Worm (Caenorhabditis elegans) whole organism, young adult: ENCODE results near the gene srz-54.

ENCODE experiments used
- B0336.3 ChIP-seq: fragments of 200-800 bp; sonication (Bioruptor generic); IDR thresholded peaks from 2 replicates; pipeline ENCODE4 v1.3.6; 2022; ENCODE audit warnings: missing genetic modification characterization, missing compliant biosample characterization
- F49E8.2 ChIP-seq: sonication (generic microtip); optimal IDR thresholded peaks from 3 replicates; lab custom pipeline; 2017; ENCODE audit warnings: missing genetic modification characterization, mild to moderate bottlenecking, missing compliant biosample characterization, antibody characterized with exemption, moderate library complexity; ENCODE audit not compliant: insufficient read depth
- ama-1 ChIP-seq, 3 experiments: fragments of 150-350 bp in 1 of 3; sonication (generic microtip) in 2 of 3; optimal IDR thresholded peaks; 2 replicates each; lab custom pipeline; 2014 to 2018; ENCODE audit warnings: missing biosample characterization in 2 of 3, missing genetic modification characterization in 2 of 3, missing genetic modification reagents in 2 of 3
- ccch-3 ChIP-seq: fragments of 200-800 bp; sonication (Bioruptor generic); optimal IDR thresholded peaks from 2 replicates; lab custom pipeline; 2018; ENCODE audit warnings: mild to moderate bottlenecking, missing genetic modification characterization, missing compliant biosample characterization

DNA sequence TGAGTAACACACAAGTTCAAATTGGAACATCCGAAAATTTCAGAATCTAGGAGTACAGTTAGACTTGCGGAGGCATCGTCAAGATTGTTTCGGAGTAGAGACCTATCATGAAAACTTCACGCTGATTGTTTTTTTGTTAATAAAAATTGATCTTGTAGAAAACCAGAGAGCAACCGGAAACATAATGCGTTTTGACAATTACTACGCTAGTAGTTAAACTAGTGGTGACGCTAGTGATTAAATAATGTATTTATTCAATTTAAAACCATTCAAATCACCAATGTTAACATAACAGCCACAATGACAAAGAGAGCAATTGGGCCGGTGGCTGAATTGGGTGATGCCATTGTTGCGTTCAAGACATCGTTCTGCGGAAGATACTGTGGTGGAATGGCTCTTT lies 39.2 kb downstream of the srz-54 start, which contains the start of gene F49H6.17:
- TF ChIP-seq F49E8.2 (no peak), ama-1 (optimal IDR thresholded peaks at IDR 0.05; lab: Kevin White, UChicago) (no peak), ama-1 (GFP tag; optimal IDR thresholded peaks at IDR 0.05; lab: Kevin White, UChicago) (no peak), B0336.3 (no peak), ccch-3 (GFP tag; lab: Kevin White, UChicago) (no peak)
